Worm (Caenorhabditis elegans): Measurements from ENCODE around the gene T05A1.5.

ce11 chrIV:9535105-9535504 is 11.0 kb upstream of the T05A1.5 start:
- TF ChIP-seq nhr-11 (tag; optimal IDR thresholded peaks at IDR 0.05) (no peak), ztf-11 (tag; optimal IDR thresholded peaks at IDR 0.05) (no peak), unc-130 (tag; optimal IDR thresholded peaks at IDR 0.05) (no peak), lin-13 (GFP tag; optimal IDR thresholded peaks at IDR 0.05) (no peak), blmp-1 (tag; optimal IDR thresholded peaks at IDR 0.05) (peak; percentile 76), lin-15B (tag; optimal IDR thresholded peaks at IDR 0.05) (no peak), tlp-1 (tag; optimal IDR thresholded peaks at IDR 0.05) (no peak), snpc-4 (tag; optimal IDR thresholded peaks at IDR 0.05) (no peak), nhr-76 (tag; optimal IDR thresholded peaks at IDR 0.05) (no peak), ama-1 (optimal IDR thresholded peaks at IDR 0.05) (no peak)

Data from whole organism, L1 larva.